Worm (Caenorhabditis elegans): Measurements from ENCODE around the gene C05G5.1.

Gene C05G5.1

DNA sequence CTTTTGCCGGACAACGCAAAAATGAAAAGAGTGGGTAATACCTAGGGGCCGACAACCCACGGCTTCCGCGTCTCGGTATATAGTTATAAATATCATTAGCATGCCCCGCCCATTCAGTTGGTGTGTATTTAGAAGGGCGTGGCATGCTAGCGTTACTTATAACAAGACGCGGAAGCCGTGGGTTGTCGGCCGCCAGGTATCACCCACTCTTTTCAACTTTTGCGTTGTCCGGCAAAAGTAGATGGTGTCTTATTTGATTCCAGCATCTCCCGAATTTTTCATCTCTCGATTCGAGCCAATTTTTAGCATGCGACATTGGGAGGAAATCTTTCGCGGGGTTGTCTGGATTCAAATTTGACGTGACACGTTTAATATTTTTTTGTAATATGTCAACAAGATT is 22.1 kb downstream of the C05G5.1 start:
- no peak for TF ChIP-seq unc-62 (GFP tag; optimal IDR thresholded peaks at IDR 0.05)

DNA sequence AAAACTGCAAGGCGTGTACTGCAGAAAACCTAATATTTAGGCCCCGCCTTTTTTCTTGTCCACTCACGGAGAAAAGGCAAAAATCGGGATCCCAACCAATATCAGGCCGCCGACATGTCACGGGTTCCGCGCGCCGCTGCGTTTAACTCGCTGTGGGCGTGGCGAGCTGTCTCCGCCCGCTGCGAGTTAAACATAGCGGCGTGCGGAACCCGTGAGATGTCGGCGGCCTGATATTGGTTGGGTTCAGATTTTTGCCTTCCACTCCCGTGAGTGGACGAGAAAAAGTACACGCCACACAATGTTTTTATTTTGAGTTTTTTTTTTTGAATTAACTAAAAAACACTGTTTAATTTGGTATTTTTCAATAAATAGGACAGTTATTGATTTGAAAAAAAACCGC is 24.5 kb downstream of the C05G5.1 start:
- TF ChIP-seq unc-62 (GFP tag; optimal IDR thresholded peaks at IDR 0.05), result no peak

- TF ChIP-seq unc-62 (GFP tag; optimal IDR thresholded peaks at IDR 0.05), result no peak
These were observed 28.7 kb downstream of the C05G5.1 start, which contains the start of gene atrn-1 for ce11 chrX:14711168-14711629. atrn-1 (plus strand) TSS chrX:14711579.

ce11 chrX:14709591-14709990 is 30.3 kb downstream of the C05G5.1 start:
- TF ChIP-seq unc-62 (GFP tag; optimal IDR thresholded peaks at IDR 0.05), result no peak

- TF ChIP-seq unc-62 (GFP tag; optimal IDR thresholded peaks at IDR 0.05), result no peak
These were observed 31.7 kb downstream of the C05G5.1 start for ce11 chrX:14708176-14708642.

DNA sequence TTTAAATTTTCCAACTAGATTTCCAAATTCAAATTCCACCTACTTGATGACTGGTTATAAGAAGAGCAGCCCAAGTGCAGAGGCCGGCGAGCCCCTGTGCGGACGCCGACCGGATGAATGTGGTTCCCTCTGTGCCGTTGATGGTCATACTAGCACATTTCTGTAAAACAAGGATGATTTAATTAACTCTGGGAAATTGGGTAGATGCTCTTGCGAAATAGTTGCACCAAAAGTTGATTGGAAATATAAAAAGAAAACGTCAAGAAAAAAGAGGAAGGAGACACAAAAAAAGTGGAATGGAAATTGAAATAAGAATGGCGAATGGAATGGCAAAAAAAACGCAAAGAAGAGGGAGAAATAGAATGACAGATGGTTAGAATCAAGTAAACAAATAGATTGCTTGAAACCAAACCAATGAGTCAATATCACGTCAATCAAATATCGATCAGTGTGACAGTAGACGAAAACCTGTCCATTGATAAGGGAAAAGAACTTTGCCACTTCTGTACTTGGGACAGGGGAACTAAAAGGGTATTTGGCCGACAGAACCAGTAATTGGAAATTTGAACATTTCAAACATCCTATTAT is 33.1 kb downstream of the C05G5.1 start, which contains the start of gene tmem-184:
tmem-184 (minus strand) TSS at position 164 of the 588 bp plus-strand sequence.
- TF ChIP-seq unc-62 (GFP tag; optimal IDR thresholded peaks at IDR 0.05), result no peak

DNA sequence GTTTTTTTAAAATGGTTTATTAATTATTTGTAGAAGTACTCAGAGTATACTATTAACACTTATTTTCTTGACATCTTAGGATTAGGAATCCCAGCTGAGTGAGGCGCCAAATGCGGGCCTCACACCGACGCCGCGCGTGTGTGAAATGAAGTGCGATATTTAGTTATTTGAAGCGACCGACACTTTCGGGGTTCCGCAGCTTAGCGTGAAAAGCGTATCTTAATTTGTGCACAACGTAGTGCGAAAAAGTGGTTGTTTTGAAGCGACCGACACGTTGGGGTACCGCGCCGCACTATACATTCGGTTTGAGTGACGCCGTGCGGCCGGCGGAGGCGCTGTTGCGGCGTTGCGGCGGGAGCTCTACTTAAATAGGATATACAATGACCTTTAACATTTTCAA is 35.0 kb downstream of the C05G5.1 start:
- TF ChIP-seq unc-62 (GFP tag; optimal IDR thresholded peaks at IDR 0.05), result no peak

DNA sequence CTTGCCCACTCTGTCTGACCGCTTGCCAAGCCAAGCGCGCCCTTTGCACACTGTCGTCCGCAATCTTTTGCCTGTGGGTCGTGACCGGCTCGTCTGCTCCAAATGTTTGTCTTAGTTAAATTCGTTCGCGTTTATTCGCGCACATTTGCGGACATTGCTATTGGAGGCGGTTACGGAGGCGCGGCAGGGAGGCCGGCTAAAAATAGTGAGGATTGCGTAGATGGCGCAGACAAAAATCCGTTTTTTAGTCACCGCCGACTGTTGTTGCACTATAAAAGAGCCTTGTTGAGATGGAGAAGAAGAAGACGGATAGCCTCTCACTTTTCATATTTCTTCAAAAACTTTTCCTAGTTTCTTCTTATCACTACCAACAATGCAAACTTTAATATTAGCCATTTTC is 38.4 kb downstream of the C05G5.1 start, which contains the start of gene F40E10.5:
F40E10.5 (plus strand) TSS at position 301 of the 400 bp plus-strand sequence.
- TF ChIP-seq unc-62 (GFP tag; optimal IDR thresholded peaks at IDR 0.05), result no peak

ce11 chrX:14699866-14700265 is 40.1 kb downstream of the C05G5.1 start, which contains the start of gene hch-1:
hch-1 (minus strand) TSS chrX:14699977.
- TF ChIP-seq unc-62 (GFP tag; optimal IDR thresholded peaks at IDR 0.05), result no peak

ce11 chrX:14695892-14696291 is 44.0 kb downstream of the C05G5.1 start:
- TF ChIP-seq unc-62 (GFP tag; optimal IDR thresholded peaks at IDR 0.05), result no peak

- no peak for TF ChIP-seq unc-62 (GFP tag; optimal IDR thresholded peaks at IDR 0.05)
These were observed 45.2 kb downstream of the C05G5.1 start for ce11 chrX:14694633-14695177.

- TF ChIP-seq unc-62 (GFP tag; optimal IDR thresholded peaks at IDR 0.05), result no peak
These were observed 47.0 kb downstream of the C05G5.1 start, which contains the start of gene sox-3 for ce11 chrX:14692905-14693304. sox-3 (minus strand) TSS chrX:14693005.

Measured in whole organism, dauer.